Fruit fly (Drosophila melanogaster): ENCODE data around the gene Clp.

- TF ChIP-seq CG15710 (tag; optimal IDR thresholded peaks at IDR 0.05) (no peak), rn (GFP tag; IDR thresholded peaks at IDR 0.05) (no peak), EcR (GFP tag; optimal IDR thresholded peaks at IDR 0.05) (no peak), CG14655 (GFP tag; optimal IDR thresholded peaks at IDR 0.05) (no peak)
These were observed 2.4 kb downstream of the Clp start for dm6 chr2L:821986-822711.

All from whole organism, pupa.